Worm (Caenorhabditis elegans) whole organism, mixed stage, embryonic: ENCODE data around the gene rpn-9.
A peak's percentile ranks its signal among the peaks of the same experiment; 100 is the strongest.

Source experiments
- ceh-83 ChIP-seq: fragments of 200-800 bp; sonication (Bioruptor generic); optimal IDR thresholded peaks from 2 replicates; lab custom pipeline; 2018; ENCODE audit warnings: mild to moderate bottlenecking, missing genetic modification characterization, missing compliant biosample characterization
- flh-1 ChIP-seq: fragments of 200-800 bp; sonication (Bioruptor generic); optimal IDR thresholded peaks from 2 replicates; lab custom pipeline; 2018; ENCODE audit warnings: mild to moderate bottlenecking, missing genetic modification characterization, moderate library complexity, missing compliant biosample characterization
- hlh-1 ChIP-seq: fragments of 150-350 bp; optimal IDR thresholded peaks from 2 replicates; lab custom pipeline; 2014; ENCODE audit warnings: missing biosample characterization, missing genetic modification reagents, missing genetic modification characterization
- lsy-2 ChIP-seq: fragments of 150-350 bp; optimal IDR thresholded peaks from 2 replicates; lab custom pipeline; 2014; ENCODE audit warnings: missing biosample characterization, missing genetic modification characterization
- mep-1 ChIP-seq: fragments of 150-350 bp; optimal IDR thresholded peaks from 2 replicates; lab custom pipeline; 2017; ENCODE audit warnings: missing biosample characterization, missing genetic modification reagents, missing genetic modification characterization, inconsistent platforms
- nhr-28 ChIP-seq: fragments of 150-350 bp; optimal IDR thresholded peaks from 2 replicates; lab custom pipeline; 2014; ENCODE audit warnings: missing biosample characterization, missing genetic modification characterization
- nhr-76 ChIP-seq: sonication (generic microtip); optimal IDR thresholded peaks from 2 replicates; lab custom pipeline; 2017; ENCODE audit warnings: missing biosample characterization, missing genetic modification characterization
- unc-39 ChIP-seq: fragments of 150-350 bp; optimal IDR thresholded peaks from 2 replicates; lab custom pipeline; 2014; ENCODE audit warnings: missing biosample characterization, missing genetic modification characterization
- ztf-11 ChIP-seq: fragments of 150-350 bp; optimal IDR thresholded peaks from 2 replicates; lab custom pipeline; 2014; ENCODE audit warnings: missing biosample characterization, missing genetic modification characterization

ce11 chrII:11275484-11275883, 36.8 kb upstream of the rpn-9 start:
- TF ChIP-seq nhr-28 (tag; lab: Kevin White, UChicago) (no peak), ceh-83 (GFP tag; lab: Kevin White, UChicago) (no peak), ztf-11 (tag; lab: Kevin White, UChicago) (no peak), flh-1 (no peak), hlh-1 (tag; lab: Kevin White, UChicago) (peak; percentile 81), nhr-76 (tag; lab: Kevin White, UChicago) (no peak), mep-1 (tag; lab: Kevin White, UChicago) (no peak), lsy-2 (tag; lab: Kevin White, UChicago) (no peak), unc-39 (tag; lab: Kevin White, UChicago) (no peak)
